Fruit fly (Drosophila melanogaster): ENCODE measurements around the gene csw.
A peak's percentile ranks its signal among the peaks of the same experiment; 100 is the strongest.

The csw gene

DNA sequence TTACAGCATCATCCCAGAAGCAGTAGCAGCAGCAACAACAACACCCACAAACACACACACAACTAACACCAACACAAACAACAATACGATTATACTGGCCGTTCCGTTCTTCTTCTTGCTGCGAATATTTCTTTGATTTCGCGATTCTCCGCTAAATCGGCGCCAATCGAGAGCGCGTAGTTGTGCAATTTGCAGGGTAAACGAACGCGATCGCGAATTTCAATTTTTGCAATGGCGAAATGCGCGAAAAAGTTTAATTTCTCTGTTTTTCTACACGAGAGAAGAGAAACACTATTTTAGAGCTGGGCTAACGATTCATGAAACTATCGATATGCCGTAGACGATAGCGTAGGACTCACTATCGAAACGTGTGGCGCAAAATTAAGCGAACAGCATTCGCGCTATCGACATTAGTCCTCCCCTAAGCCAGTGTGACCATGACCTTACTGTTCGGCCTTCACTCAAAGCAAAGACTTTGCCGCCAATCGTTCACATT is 64.7 kb downstream of the csw start, which contains the start of gene wapl (continued):
- TF ChIP-seq ci (GFP tag; IDR thresholded peaks at IDR 0.05) (peak; percentile 44; the same call in 1 of the 3 replicates), fu2 (GFP tag; optimal IDR thresholded peaks at IDR 0.05) (peak; percentile 26), repo (GFP tag; optimal IDR thresholded peaks at IDR 0.05) (peak; percentile 45), lilli (GFP tag; optimal IDR thresholded peaks at IDR 0.05) (peak; percentile 58), CG2129 (GFP tag; IDR thresholded peaks at IDR 0.05; ENCODE audit: partially characterized antibody) (peak; percentile 77), CG9932 (GFP tag; IDR thresholded peaks at IDR 0.05) (peak; percentile 76), CG3163 (GFP tag; optimal IDR thresholded peaks at IDR 0.05) (peak; percentile 6), gro (GFP tag; optimal IDR thresholded peaks at IDR 0.05) (peak; percentile 77), row (GFP tag; IDR thresholded peaks at IDR 0.05) (peak; percentile 59), danr (GFP tag; IDR thresholded peaks at IDR 0.05) (no peak), CG6791 (GFP tag; IDR thresholded peaks at IDR 0.05; ENCODE audit: partially characterized antibody) (peak; percentile 95), CG5953 (GFP tag; IDR thresholded peaks at IDR 0.05) (no peak), CG15479 (GFP tag; optimal IDR thresholded peaks at IDR 0.05) (peak; percentile 51), CG8290 (GFP tag; optimal IDR thresholded peaks at IDR 0.05) (peak; percentile 12), CG8290 (tag; optimal IDR thresholded peaks at IDR 0.05) (peak in 1 of 2 experiments; percentile 76), HmgD (GFP tag; optimal IDR thresholded peaks at IDR 0.05) (peak; percentile 76), CG34422 (GFP tag; IDR thresholded peaks at IDR 0.05) (no peak), B-H2 (GFP tag; optimal IDR thresholded peaks at IDR 0.05) (peak; percentile 19), vnd (GFP tag; IDR thresholded peaks at IDR 0.05; ENCODE audit: partially characterized antibody) (peak; percentile 89), mld (GFP tag; IDR thresholded peaks at IDR 0.05; ENCODE audit: partially characterized antibody) (peak; percentile 87), tin (GFP tag; optimal IDR thresholded peaks at IDR 0.05) (peak; percentile 8), knrl (GFP tag; IDR thresholded peaks at IDR 0.05; ENCODE audit: partially characterized antibody) (peak; percentile 93), C15 (GFP tag; IDR thresholded peaks at IDR 0.05) (no peak), GATAe (GFP tag; conservative IDR thresholded peaks at IDR 0.05) (no peak), CG1792 (GFP tag; optimal IDR thresholded peaks at IDR 0.05) (peak; percentile 8), CG5245 (GFP tag; optimal IDR thresholded peaks at IDR 0.05) (no peak), Myb (GFP tag; optimal IDR thresholded peaks at IDR 0.05) (peak; percentile 67), CG9876 (GFP tag; optimal IDR thresholded peaks at IDR 0.05) (peak; percentile 37), CG1647 (GFP tag; optimal IDR thresholded peaks at IDR 0.05) (no peak), CG34224 (GFP tag; IDR thresholded peaks at IDR 0.05; ENCODE audit: partially characterized antibody) (peak; percentile 93), chinmo (GFP tag; IDR thresholded peaks at IDR 0.05; ENCODE audit: partially characterized antibody) (peak; percentile 95), CG4328 (GFP tag; optimal IDR thresholded peaks at IDR 0.05) (no peak), CG14710 (tag; optimal IDR thresholded peaks at IDR 0.05) (peak; percentile 69), Dip2 (GFP tag; IDR thresholded peaks at IDR 0.05) (no peak), chif (GFP tag; optimal IDR thresholded peaks at IDR 0.05) (peak in 1 of 2 experiments; percentile 17), Rx (GFP tag; IDR thresholded peaks at IDR 0.05) (no peak), sisA (GFP tag; IDR thresholded peaks at IDR 0.05) (0 out of 2 replicates have a peak, but pooled peaks have one; percentile 8), CG2120 (GFP tag; optimal IDR thresholded peaks at IDR 0.05) (peak; percentile 58), bbx (GFP tag; IDR thresholded peaks at IDR 0.05; ENCODE audit: partially characterized antibody) (peak; percentile 97), slp2 (GFP tag; optimal IDR thresholded peaks at IDR 0.05) (no peak), Opbp (GFP tag; IDR thresholded peaks at IDR 0.05; ENCODE audit: partially characterized antibody) (peak; percentile 97), ems (GFP tag; optimal IDR thresholded peaks at IDR 0.05) (peak; percentile 9), dmrt11E (tag; optimal IDR thresholded peaks at IDR 0.05) (no peak), CG2116 (GFP tag; optimal IDR thresholded peaks at IDR 0.05) (peak; percentile 86), Blimp-1 (GFP tag; optimal IDR thresholded peaks at IDR 0.05) (peak; percentile 6), vfl (GFP tag; optimal IDR thresholded peaks at IDR 0.05) (peak; percentile 26), CG15514 (GFP tag; optimal IDR thresholded peaks at IDR 0.05) (peak; percentile 83), Hmr (GFP tag; optimal IDR thresholded peaks at IDR 0.05) (peak; percentile 53), Drgx (GFP tag; IDR thresholded peaks at IDR 0.05) (no peak), gcm2 (GFP tag; optimal IDR thresholded peaks at IDR 0.05) (peak; percentile 48)

Measured in whole organism, embryonic.